Worm (Caenorhabditis elegans): ENCODE measurements around the gene F41C3.11.

ce11 chrII:4729733-4730132 is 4.0 kb downstream of the F41C3.11 start, which contains the start of gene F41C3.7:
- no peak for TF ChIP-seq tbx-11 (GFP tag; IDR thresholded peaks at IDR 0.05)
- no peak for TF ChIP-seq tra-4 (tag; optimal IDR thresholded peaks at IDR 0.05)
- TF ChIP-seq hnd-1 (tag; optimal IDR thresholded peaks at IDR 0.05): no peak
- TF ChIP-seq tbx-37 (GFP tag; conservative IDR thresholded peaks at IDR 0.05): no peak
- TF ChIP-seq aly-1 (tag; optimal IDR thresholded peaks at IDR 0.05): no peak
- no peak for TF ChIP-seq ceh-36 (tag; optimal IDR thresholded peaks at IDR 0.05)
- no peak for TF ChIP-seq ama-1 (optimal IDR thresholded peaks at IDR 0.05)
- no peak for TF ChIP-seq hmg-4 (GFP tag; optimal IDR thresholded peaks at IDR 0.05)
- no peak for TF ChIP-seq B0310.2 (tag; optimal IDR thresholded peaks at IDR 0.05)
- TF ChIP-seq pes-1 (GFP tag; IDR thresholded peaks at IDR 0.05): no peak
- no peak for TF ChIP-seq hmbx-1 (tag; optimal IDR thresholded peaks at IDR 0.05)

All from whole organism, early embryonic.